Worm (Caenorhabditis elegans): ENCODE data around the gene lgc-18.

Gene lgc-18

DNA sequence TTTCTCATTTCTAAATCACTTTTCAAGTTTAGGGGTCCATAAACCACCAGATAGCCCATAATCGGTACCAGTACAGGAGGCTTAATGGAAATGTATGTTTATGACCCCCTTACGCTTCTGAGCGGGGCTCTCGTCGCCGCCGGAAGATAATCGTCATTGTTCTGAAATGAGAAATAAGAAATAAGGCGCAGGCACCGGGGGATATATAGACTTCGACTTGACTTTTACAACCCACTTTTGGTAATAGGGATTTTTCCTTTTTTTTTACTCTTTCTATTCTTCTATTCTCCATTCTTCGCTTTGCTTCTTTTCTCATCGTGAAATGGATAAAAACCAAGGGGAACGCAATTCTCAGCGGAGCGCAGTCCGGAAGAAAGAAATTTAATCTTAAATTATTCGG lies 30.2 kb upstream of the lgc-18 start:
- TF ChIP-seq nhr-28 (tag; optimal IDR thresholded peaks at IDR 0.05) (no peak), ceh-83 (GFP tag; optimal IDR thresholded peaks at IDR 0.05) (no peak), elt-1 (tag; optimal IDR thresholded peaks at IDR 0.05; ENCODE audit: borderline replicate concordance, insufficient read depth) (no peak), unc-39 (tag; optimal IDR thresholded peaks at IDR 0.05) (no peak), ceh-43 (GFP tag; optimal IDR thresholded peaks at IDR 0.05) (no peak), sptf-1 (tag; optimal IDR thresholded peaks at IDR 0.05) (no peak), nhr-76 (tag; optimal IDR thresholded peaks at IDR 0.05) (no peak), zip-8 (tag; optimal IDR thresholded peaks at IDR 0.05) (no peak), tbx-8 (GFP tag; optimal IDR thresholded peaks at IDR 0.05) (no peak), flh-1 (GFP tag; optimal IDR thresholded peaks at IDR 0.05) (no peak), ces-1 (GFP tag; optimal IDR thresholded peaks at IDR 0.05) (no peak), unc-120 (tag; optimal IDR thresholded peaks at IDR 0.05; ENCODE audit: poor library complexity, severe bottlenecking) (no peak), nhr-237 (tag; optimal IDR thresholded peaks at IDR 0.05) (no peak), mep-1 (tag; optimal IDR thresholded peaks at IDR 0.05) (no peak), ceh-39 (tag; optimal IDR thresholded peaks at IDR 0.05) (no peak)

ce11 chrX:12097995-12098394 lies 27.4 kb upstream of the lgc-18 start:
- no peak for TF ChIP-seq tbx-8 (GFP tag; optimal IDR thresholded peaks at IDR 0.05)
- TF ChIP-seq nhr-28 (tag; optimal IDR thresholded peaks at IDR 0.05), result no peak

ce11 chrX:12103712-12104111 lies 21.7 kb upstream of the lgc-18 start, which contains the start of gene W03G11.3:
Gene W03G11.3 (minus strand): TSS chrX:12103812.
- TF ChIP-seq tbx-8 (GFP tag; optimal IDR thresholded peaks at IDR 0.05), result no peak
- TF ChIP-seq lin-13 (tag; optimal IDR thresholded peaks at IDR 0.05), result no peak
- TF ChIP-seq elt-1 (tag; optimal IDR thresholded peaks at IDR 0.05; ENCODE audit: borderline replicate concordance, insufficient read depth), result no peak
- no peak for TF ChIP-seq ztf-11 (tag; optimal IDR thresholded peaks at IDR 0.05)

DNA sequence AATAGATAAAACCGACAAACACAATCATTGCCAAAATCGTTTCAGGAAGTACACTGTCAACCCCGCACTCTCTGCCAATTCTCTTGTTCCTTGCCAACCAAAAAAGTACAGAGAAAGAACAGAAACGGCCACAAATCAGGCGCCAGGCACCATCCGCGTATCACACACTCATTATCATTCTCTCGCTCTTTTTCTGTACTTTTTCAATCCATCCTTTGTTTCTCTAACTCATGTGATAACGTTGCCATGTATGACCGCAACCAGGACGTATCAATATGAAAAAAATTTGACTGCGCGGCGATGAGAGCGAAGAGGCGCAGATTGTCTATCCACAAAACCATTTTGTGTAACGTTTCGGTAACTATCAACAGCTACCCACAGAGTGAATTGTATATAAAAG lies 20.8 kb upstream of the lgc-18 start, which contains the start of gene col-181:
Gene col-181, plus strand, starts transcription at position 301 of the 400 bp plus-strand sequence.
- no peak for TF ChIP-seq ceh-39 (tag; optimal IDR thresholded peaks at IDR 0.05)
- no peak for TF ChIP-seq sem-2 (GFP tag; optimal IDR thresholded peaks at IDR 0.05)
- TF ChIP-seq sptf-1 (tag; optimal IDR thresholded peaks at IDR 0.05), result no peak
- TF ChIP-seq flh-1 (GFP tag; optimal IDR thresholded peaks at IDR 0.05), result no peak
- no peak for TF ChIP-seq ham-2 (GFP tag; optimal IDR thresholded peaks at IDR 0.05)
- no peak for TF ChIP-seq hlh-1 (tag; optimal IDR thresholded peaks at IDR 0.05)
- no peak for TF ChIP-seq mls-2 (tag; optimal IDR thresholded peaks at IDR 0.05)
- no peak for TF ChIP-seq blmp-1 (tag; optimal IDR thresholded peaks at IDR 0.05)
- TF ChIP-seq ztf-11 (tag; optimal IDR thresholded peaks at IDR 0.05), result no peak
- TF ChIP-seq pha-4 (tag; optimal IDR thresholded peaks at IDR 0.05), result no peak
- TF ChIP-seq elt-1 (tag; optimal IDR thresholded peaks at IDR 0.05; ENCODE audit: borderline replicate concordance, insufficient read depth), result no peak
- no peak for TF ChIP-seq ceh-43 (GFP tag; optimal IDR thresholded peaks at IDR 0.05)
- TF ChIP-seq cnd-1 (tag; optimal IDR thresholded peaks at IDR 0.05), result no peak
- TF ChIP-seq unc-39 (tag; optimal IDR thresholded peaks at IDR 0.05), result no peak
- TF ChIP-seq snpc-4 (tag; optimal IDR thresholded peaks at IDR 0.05), result no peak
- TF ChIP-seq bed-3 (GFP tag; optimal IDR thresholded peaks at IDR 0.05), result no peak

- TF ChIP-seq nhr-2 (tag; optimal IDR thresholded peaks at IDR 0.05), result no peak
- no peak for TF ChIP-seq elt-3 (tag; optimal IDR thresholded peaks at IDR 0.05)
- no peak for TF ChIP-seq ceh-39 (tag; optimal IDR thresholded peaks at IDR 0.05)
- no peak for TF ChIP-seq nhr-237 (tag; optimal IDR thresholded peaks at IDR 0.05)
- no peak for TF ChIP-seq elt-1 (tag; optimal IDR thresholded peaks at IDR 0.05; ENCODE audit: borderline replicate concordance, insufficient read depth)
- TF ChIP-seq mab-5 (tag; optimal IDR thresholded peaks at IDR 0.05), result no peak
- no peak for TF ChIP-seq tbx-8 (GFP tag; optimal IDR thresholded peaks at IDR 0.05)
- TF ChIP-seq lsy-2 (tag; optimal IDR thresholded peaks at IDR 0.05), result no peak
- TF ChIP-seq ceh-43 (GFP tag; optimal IDR thresholded peaks at IDR 0.05), result no peak
- TF ChIP-seq nhr-76 (tag; optimal IDR thresholded peaks at IDR 0.05), result no peak
- no peak for TF ChIP-seq M03D4.4 (tag; optimal IDR thresholded peaks at IDR 0.05)
- no peak for TF ChIP-seq unc-62 (GFP tag; optimal IDR thresholded peaks at IDR 0.05)
- no peak for TF ChIP-seq mls-2 (tag; optimal IDR thresholded peaks at IDR 0.05)
- no peak for TF ChIP-seq hlh-1 (tag; optimal IDR thresholded peaks at IDR 0.05)
- no peak for TF ChIP-seq unc-120 (tag; optimal IDR thresholded peaks at IDR 0.05; ENCODE audit: poor library complexity, severe bottlenecking)
- TF ChIP-seq ztf-11 (tag; optimal IDR thresholded peaks at IDR 0.05), result no peak
- no peak for TF ChIP-seq ceh-83 (GFP tag; optimal IDR thresholded peaks at IDR 0.05)
- no peak for TF ChIP-seq lin-32 (GFP tag; optimal IDR thresholded peaks at IDR 0.05)
- TF ChIP-seq lin-13 (tag; optimal IDR thresholded peaks at IDR 0.05), result no peak
Observed at ce11 chrX:12105458-12105857, 19.9 kb upstream of the lgc-18 start.
